Fruit fly (Drosophila melanogaster): ENCODE results near the gene CG5039.

The CG5039 gene

DNA sequence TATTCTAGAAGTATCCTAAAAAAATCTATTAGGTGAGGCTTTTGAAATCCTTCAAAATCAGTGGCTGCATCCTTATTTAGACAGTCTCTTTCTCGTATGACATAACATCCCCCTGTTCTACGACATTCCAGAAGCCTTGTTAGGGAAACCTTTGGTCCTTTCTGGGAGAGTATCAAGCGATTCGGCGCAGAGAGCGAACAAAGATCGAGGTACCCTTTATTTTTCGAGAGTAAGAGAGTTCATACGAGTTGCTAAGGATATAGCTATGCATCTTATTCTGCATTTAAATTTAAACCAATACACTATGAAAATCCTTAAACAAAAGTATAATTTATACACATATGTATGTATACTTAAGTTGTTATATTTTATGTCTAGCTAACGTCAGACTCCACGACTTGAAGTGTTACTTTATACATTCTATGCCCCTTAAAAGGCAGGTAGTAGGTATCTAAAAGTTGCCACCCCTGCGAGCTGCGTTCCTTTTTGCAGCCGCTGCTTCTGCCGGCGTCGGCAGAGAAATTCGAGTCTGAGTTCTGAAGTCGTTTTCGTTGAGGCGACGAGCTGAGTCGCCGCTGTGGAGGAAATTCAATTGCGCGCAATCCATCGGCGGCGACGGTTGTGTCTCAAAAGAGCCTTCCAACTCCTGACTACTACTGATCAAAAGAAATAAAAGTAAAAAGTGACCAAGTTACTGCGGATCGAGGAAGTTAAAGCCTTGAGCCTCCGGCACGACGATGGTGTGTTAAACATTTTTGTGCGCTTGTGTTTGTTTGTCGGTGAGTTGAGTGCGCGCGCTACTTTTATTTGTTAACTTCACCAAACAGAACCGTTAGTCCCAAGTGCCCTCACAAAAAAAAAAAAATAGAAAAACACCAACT lies 40.9 kb upstream of the CG5039 start, which contains the start of gene jigr1 (continued):
- TF ChIP-seq CG30431 (GFP tag; optimal IDR thresholded peaks at IDR 0.05) = peak; percentile 51
- TF ChIP-seq crc (GFP tag; optimal IDR thresholded peaks at IDR 0.05) = no peak
- peak; percentile 46 for TF ChIP-seq CG7556 (GFP tag; optimal IDR thresholded peaks at IDR 0.05)
- no peak for TF ChIP-seq bowl (GFP tag; IDR thresholded peaks at IDR 0.05)
- peak; percentile 29 for TF ChIP-seq az2 (GFP tag; optimal IDR thresholded peaks at IDR 0.05)
- TF ChIP-seq CG32532 (GFP tag; IDR thresholded peaks at IDR 0.05) = no peak
- no peak for TF ChIP-seq ato (GFP tag; IDR thresholded peaks at IDR 0.05; ENCODE audit: partially characterized antibody)
- TF ChIP-seq CG4820 (GFP tag; optimal IDR thresholded peaks at IDR 0.05) = peak; percentile 19
- no peak for TF ChIP-seq cato (GFP tag; optimal IDR thresholded peaks at IDR 0.05; ENCODE audit: borderline replicate concordance)
- no peak for TF ChIP-seq CG14050 (GFP tag; IDR thresholded peaks at IDR 0.05)
- no peak for TF ChIP-seq hbn (GFP tag; IDR thresholded peaks at IDR 0.05; ENCODE audit: partially characterized antibody)
- no peak for TF ChIP-seq CG31224 (GFP tag; IDR thresholded peaks at IDR 0.05)
- TF ChIP-seq CG17186 (GFP tag; optimal IDR thresholded peaks at IDR 0.05) = no peak
- TF ChIP-seq Ptx1 (GFP tag; IDR thresholded peaks at IDR 0.05) = no peak
- TF ChIP-seq ci (GFP tag; IDR thresholded peaks at IDR 0.05) = no peak
- no peak for TF ChIP-seq Sry-δ (GFP tag; optimal IDR thresholded peaks at IDR 0.05)
- TF ChIP-seq cad (GFP tag; optimal IDR thresholded peaks at IDR 0.05) = no peak
- TF ChIP-seq ab (GFP tag; optimal IDR thresholded peaks at IDR 0.05) = no peak
- no peak for TF ChIP-seq BEAF-32 (GFP tag; optimal IDR thresholded peaks at IDR 0.05)
- peak; percentile 91 for TF ChIP-seq D19B (GFP tag; optimal IDR thresholded peaks at IDR 0.05)
- no peak for TF ChIP-seq Hmx (GFP tag; optimal IDR thresholded peaks at IDR 0.05)
- no peak for TF ChIP-seq CG2889 (GFP tag; IDR thresholded peaks at IDR 0.05)
- TF ChIP-seq usp (GFP tag; optimal IDR thresholded peaks at IDR 0.05) = no peak
- TF ChIP-seq CG18476 (GFP tag; optimal IDR thresholded peaks at IDR 0.05) = peak; percentile 21
- no peak for TF ChIP-seq CG10366 (GFP tag; IDR thresholded peaks at IDR 0.05)
- TF ChIP-seq ara (GFP tag; IDR thresholded peaks at IDR 0.05) = peak; percentile 54; the same call in 1 of the 2 replicates
- peak; percentile 90 for TF ChIP-seq CG15696 (tag; optimal IDR thresholded peaks at IDR 0.05)
- no peak for TF ChIP-seq CG11247 (GFP tag; IDR thresholded peaks at IDR 0.05)
- no peak for TF ChIP-seq inv (GFP tag; IDR thresholded peaks at IDR 0.05; ENCODE audit: partially characterized antibody)
- TF ChIP-seq dimm (GFP tag; IDR thresholded peaks at IDR 0.05) = no peak
- TF ChIP-seq CG12391 (tag; optimal IDR thresholded peaks at IDR 0.05) = peak; percentile 65
- no peak for TF ChIP-seq E2f2 (GFP tag; IDR thresholded peaks at IDR 0.05)
- TF ChIP-seq Max (GFP tag; optimal IDR thresholded peaks at IDR 0.05) = peak; percentile 19
- no peak for TF ChIP-seq Hand (GFP tag; optimal IDR thresholded peaks at IDR 0.05)
- TF ChIP-seq CG10321 (GFP tag; IDR thresholded peaks at IDR 0.05) = no peak
- no peak for TF ChIP-seq Gug (GFP tag; IDR thresholded peaks at IDR 0.05)
- no peak for TF ChIP-seq CG7928 (GFP tag; optimal IDR thresholded peaks at IDR 0.05)
- TF ChIP-seq CG3065 (GFP tag; optimal IDR thresholded peaks at IDR 0.05) = no peak
- TF ChIP-seq lmd (GFP tag; IDR thresholded peaks at IDR 0.05) = peak; percentile 40; the same call in 1 of the 2 replicates
- no peak for TF ChIP-seq tup (GFP tag; optimal IDR thresholded peaks at IDR 0.05)
- TF ChIP-seq ac (GFP tag; optimal IDR thresholded peaks at IDR 0.05) = peak; percentile 87
- no peak for TF ChIP-seq lov (optimal IDR thresholded peaks at IDR 0.05)
- TF ChIP-seq lov (GFP tag; IDR thresholded peaks at IDR 0.05) = 0 out of 3 replicates have a peak, but pooled peaks have one; percentile 34
- TF ChIP-seq mld (GFP tag; IDR thresholded peaks at IDR 0.05; ENCODE audit: partially characterized antibody) = no peak
- peak; percentile 78 for TF ChIP-seq Xrp1 (GFP tag; IDR thresholded peaks at IDR 0.05)
- peak; percentile 50 for TF ChIP-seq CG1603 (tag; optimal IDR thresholded peaks at IDR 0.05)
- no peak for TF ChIP-seq Fer2 (tag; optimal IDR thresholded peaks at IDR 0.05)
- no peak for TF ChIP-seq CG31388 (GFP tag; optimal IDR thresholded peaks at IDR 0.05)
- TF ChIP-seq al (GFP tag; IDR thresholded peaks at IDR 0.05) = no peak
- no peak for TF ChIP-seq CG11093 (GFP tag; IDR thresholded peaks at IDR 0.05)

Data from whole organism, embryonic.